Worm (Caenorhabditis elegans) whole organism, young adult: ENCODE measurements around the gene fbxa-65.
"Not testable (repeated sequence)": the region's sequence is repeated elsewhere in the genome, so short reads cannot be mapped to it uniquely, and the experiment has no call there.

ENCODE experiments used
- B0035.1 ChIP-seq: sonication (generic microtip); optimal IDR thresholded peaks from 2 replicates; lab custom pipeline; 2016; ENCODE audit warnings: missing genetic modification characterization, mild to moderate bottlenecking, missing compliant biosample characterization, missing genotype, missing genetic modification reagents
- B0336.3 ChIP-seq: fragments of 200-800 bp; sonication (Bioruptor generic); IDR thresholded peaks from 2 replicates; pipeline ENCODE4 v1.3.6; 2022; ENCODE audit warnings: missing genetic modification characterization, missing compliant biosample characterization
- F57A8.1 ChIP-seq: fragments of 200-800 bp; sonication (Bioruptor generic); optimal IDR thresholded peaks from 2 replicates; lab custom pipeline; 2018; ENCODE audit warnings: mild to moderate bottlenecking, missing genetic modification characterization, moderate library complexity, missing compliant biosample characterization
- T26A5.8 ChIP-seq: sonication (generic microtip); optimal IDR thresholded peaks from 2 replicates; lab custom pipeline; 2016; ENCODE audit warnings: missing genetic modification characterization, missing compliant biosample characterization
- Y56A3A.18 ChIP-seq: fragments of 200-800 bp; sonication (Bioruptor generic); IDR thresholded peaks from 2 replicates; pipeline ENCODE4 v1.3.6; 2022; ENCODE audit warnings: missing genetic modification reagents, missing genetic modification characterization, missing compliant biosample characterization
- akir-1 ChIP-seq: fragments of 200-800 bp; sonication (Bioruptor generic); optimal IDR thresholded peaks from 2 replicates; lab custom pipeline; 2018; ENCODE audit warnings: mild to moderate bottlenecking, missing genetic modification characterization, moderate library complexity, missing compliant biosample characterization
- ama-1 ChIP-seq, 3 experiments: fragments of 150-350 bp in 1 of 3; sonication (generic microtip) in 2 of 3; optimal IDR thresholded peaks; 2 replicates each; lab custom pipeline; 2014 to 2018; ENCODE audit warnings: missing biosample characterization in 2 of 3, missing genetic modification characterization in 2 of 3, missing genetic modification reagents in 2 of 3
- aptf-3 ChIP-seq: fragments of 200-800 bp; sonication (Bioruptor generic); IDR thresholded peaks from 2 replicates; pipeline ENCODE4 v1.3.6; 2022; ENCODE audit warnings: missing genetic modification characterization, missing compliant biosample characterization
- atf-7 ChIP-seq: sonication (generic microtip); optimal IDR thresholded peaks from 2 replicates; lab custom pipeline; 2017; ENCODE audit warnings: mild to moderate bottlenecking, missing genetic modification characterization, missing compliant biosample characterization
- attf-5 ChIP-seq: fragments of 200-800 bp; sonication (Bioruptor generic); optimal IDR thresholded peaks from 2 replicates; lab custom pipeline; 2018; ENCODE audit warnings: mild to moderate bottlenecking, missing genetic modification characterization, missing compliant biosample characterization
- bed-1 ChIP-seq: fragments of 200-800 bp; sonication (Bioruptor generic); IDR thresholded peaks from 2 replicates; pipeline ENCODE4 v1.3.6; 2022; ENCODE audit warnings: missing genetic modification reagents, missing genetic modification characterization, missing compliant biosample characterization
- cebp-1 ChIP-seq, 2 experiments: fragments of 200-800 bp in 1 of 2; sonication (Bioruptor generic) in 1 of 2; sonication (generic microtip) in 1 of 2; IDR thresholded peaks in 1 of 2; optimal IDR thresholded peaks in 1 of 2; 2 replicates each; pipeline versions ENCODE4 v1.3.6 to Lab custom; 2017 to 2022; ENCODE audit warnings: missing compliant biosample characterization in 2 of 2, missing genetic modification characterization in 2 of 2, mild to moderate bottlenecking in 1 of 2, missing genetic modification reagents in 1 of 2, moderate library complexity in 1 of 2
- ceh-27 ChIP-seq: fragments of 200-800 bp; sonication (Bioruptor generic); optimal IDR thresholded peaks from 2 replicates; lab custom pipeline; 2018; ENCODE audit warnings: mild to moderate bottlenecking, missing genetic modification characterization, moderate library complexity, missing compliant biosample characterization
- dox-1 ChIP-seq: fragments of 200-800 bp; sonication (Bioruptor generic); IDR thresholded peaks from 2 replicates; pipeline ENCODE4 v1.3.6; 2022; ENCODE audit warnings: missing genetic modification reagents, missing genetic modification characterization, missing compliant biosample characterization
- efl-1 ChIP-seq: fragments of 150-350 bp; optimal IDR thresholded peaks from 2 replicates; lab custom pipeline; 2014; ENCODE audit warnings: missing biosample characterization, missing genetic modification reagents, missing genetic modification characterization
- egl-18 ChIP-seq: fragments of 200-800 bp; sonication (Bioruptor generic); IDR thresholded peaks from 2 replicates; pipeline ENCODE4 v1.3.6; 2022; ENCODE audit warnings: missing genetic modification reagents, missing genetic modification characterization, missing compliant biosample characterization
- gei-17 ChIP-seq: fragments of 200-800 bp; sonication (Bioruptor generic); optimal IDR thresholded peaks from 2 replicates; lab custom pipeline; 2018; ENCODE audit warnings: mild to moderate bottlenecking, missing genetic modification characterization, missing compliant biosample characterization
- hmg-1.2 ChIP-seq: fragments of 200-800 bp; sonication (Bioruptor generic); IDR thresholded peaks from 2 replicates; pipeline ENCODE4 v1.3.6; 2022; ENCODE audit warnings: missing genetic modification reagents, missing genetic modification characterization, missing compliant biosample characterization
- hmg-20 ChIP-seq: fragments of 200-800 bp; sonication (Bioruptor generic); IDR thresholded peaks from 2 replicates; pipeline ENCODE4 v1.3.6; 2022; ENCODE audit warnings: missing genetic modification reagents, missing genetic modification characterization, missing compliant biosample characterization
- lag-1 ChIP-seq: fragments of 200-800 bp; sonication (Bioruptor generic); IDR thresholded peaks from 2 replicates; pipeline ENCODE4 v1.3.6; 2022; ENCODE audit warnings: missing genetic modification reagents, missing genetic modification characterization, missing compliant biosample characterization
- let-526 ChIP-seq: fragments of 200-800 bp; sonication (Bioruptor generic); IDR thresholded peaks from 2 replicates; pipeline ENCODE4 v1.3.6; 2022; ENCODE audit warnings: missing genetic modification reagents, missing genetic modification characterization, missing compliant biosample characterization
- lin-54 ChIP-seq: fragments of 200-800 bp; sonication (Bioruptor generic); optimal IDR thresholded peaks from 2 replicates; lab custom pipeline; 2018; ENCODE audit warnings: mild to moderate bottlenecking, missing genetic modification characterization, missing compliant biosample characterization
- madf-8 ChIP-seq: fragments of 200-800 bp; sonication (Bioruptor generic); conservative IDR thresholded peaks from 2 replicates; pipeline ENCODE4 v1.3.6; 2022; ENCODE audit warnings: missing genetic modification reagents, missing genetic modification characterization, missing compliant biosample characterization
- mes-4 ChIP-seq: sonication (generic microtip); optimal IDR thresholded peaks from 2 replicates; lab custom pipeline; 2016; ENCODE audit warnings: missing genotype, missing genetic modification characterization, missing compliant biosample characterization
- nfya-1 ChIP-seq: sonication (generic microtip); optimal IDR thresholded peaks from 2 replicates; lab custom pipeline; 2017; ENCODE audit warnings: antibody characterized with exemption, missing compliant biosample characterization, missing genetic modification characterization, borderline replicate concordance; ENCODE audit not compliant: insufficient read depth
- nfya-2 ChIP-seq: fragments of 200-800 bp; sonication (Bioruptor generic); IDR thresholded peaks from 2 replicates; pipeline ENCODE4 v1.3.6; 2022; ENCODE audit warnings: missing genetic modification reagents, missing genetic modification characterization, missing compliant biosample characterization
- nhr-80 ChIP-seq: sonication (generic microtip); optimal IDR thresholded peaks from 2 replicates; lab custom pipeline; 2016; ENCODE audit warnings: missing genetic modification characterization, missing compliant biosample characterization
- pbrm-1 ChIP-seq: fragments of 200-800 bp; sonication (Bioruptor generic); IDR thresholded peaks from 2 replicates; pipeline ENCODE4 v1.3.6; 2022; ENCODE audit warnings: missing genetic modification reagents, missing genetic modification characterization, missing compliant biosample characterization
- pha-4 ChIP-seq: fragments of 150-350 bp; sonication (generic microtip); optimal IDR thresholded peaks from 2 replicates; lab custom pipeline; 2014; ENCODE audit warnings: missing biosample characterization, missing genetic modification reagents, missing genetic modification characterization
- snpc-1.3 ChIP-seq: sonication (generic microtip); optimal IDR thresholded peaks from 2 replicates; lab custom pipeline; 2017; ENCODE audit warnings: missing genetic modification characterization, mild to moderate bottlenecking, missing compliant biosample characterization, antibody characterized with exemption, moderate library complexity, missing genotype, missing genetic modification reagents; ENCODE audit not compliant: insufficient read depth
- snpc-4 ChIP-seq, 5 experiments: fragments of 150-350 bp in 1 of 5; sonication (generic microtip) in 4 of 5; optimal IDR thresholded peaks; 2 replicates each; lab custom pipeline; 2014 to 2018; ENCODE audit warnings: missing genetic modification characterization in 5 of 5, missing biosample characterization in 3 of 5, antibody characterized with exemption in 2 of 5, mild to moderate bottlenecking in 2 of 5, missing compliant biosample characterization in 2 of 5, missing genotype in 2 of 5, moderate library complexity in 2 of 5, missing genetic modification reagents in 1 of 5
- sptf-2 ChIP-seq: fragments of 200-800 bp; sonication (Bioruptor generic); optimal IDR thresholded peaks from 2 replicates; lab custom pipeline; 2018; ENCODE audit warnings: mild to moderate bottlenecking, missing genetic modification characterization, missing compliant biosample characterization
- zfh-2 ChIP-seq: fragments of 200-800 bp; sonication (Bioruptor generic); conservative IDR thresholded peaks from 2 replicates; pipeline ENCODE4 v1.3.6; 2022; ENCODE audit warnings: missing genetic modification reagents, missing genetic modification characterization, missing compliant biosample characterization
- ztf-25 ChIP-seq: fragments of 200-800 bp; sonication (Bioruptor generic); IDR thresholded peaks from 2 replicates; pipeline ENCODE4 v1.3.6; 2022; ENCODE audit warnings: missing genetic modification reagents, missing genetic modification characterization, missing compliant biosample characterization

Gene fbxa-65

DNA sequence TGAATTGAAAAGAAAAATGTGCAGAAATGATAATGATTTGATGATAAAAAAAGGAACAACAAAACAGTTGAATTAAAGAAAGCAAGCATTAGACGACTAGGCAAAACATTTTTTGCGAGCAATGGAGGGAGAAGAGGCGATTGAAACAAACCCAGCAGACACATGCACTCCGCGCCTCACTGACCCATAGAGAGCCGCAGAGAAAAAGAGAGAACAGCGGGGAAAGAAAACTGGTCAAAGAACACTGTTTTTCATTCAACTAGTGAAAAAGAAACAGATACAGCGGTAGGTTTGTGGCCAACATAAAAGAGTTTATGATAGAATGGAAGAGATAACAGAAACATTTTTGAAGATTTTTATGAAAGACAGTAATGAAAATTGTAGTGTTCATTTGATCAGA lies 42.0 kb upstream of the fbxa-65 start:
- peak; percentile 83 for TF ChIP-seq nhr-80
- no peak for TF ChIP-seq lag-1 (GFP tag; lab: Robert Waterston, UW)
- TF ChIP-seq zfh-2 (GFP tag; lab: Robert Waterston, UW), result peak; percentile 42; the same call in 1 of the 2 replicates
- TF ChIP-seq ceh-27 (GFP tag; lab: Kevin White, UChicago), result no peak
- no peak for TF ChIP-seq ama-1 (optimal IDR thresholded peaks at IDR 0.05; lab: Kevin White, UChicago)
- no peak for TF ChIP-seq ama-1 (GFP tag; optimal IDR thresholded peaks at IDR 0.05; lab: Kevin White, UChicago)
- peak; percentile 60 for TF ChIP-seq hmg-1.2 (GFP tag; lab: Robert Waterston, UW)
- TF ChIP-seq dox-1, result peak; percentile 60
- TF ChIP-seq snpc-4 (GFP tag; optimal IDR thresholded peaks at IDR 0.05; lab: Kevin White, UChicago), result no peak
- peak in 1 of 4 experiments; percentile 19 for TF ChIP-seq snpc-4 (tag; optimal IDR thresholded peaks at IDR 0.05; lab: Kevin White, UChicago)
- 0 out of 2 replicates have a peak, but pooled peaks have one; percentile 12 for TF ChIP-seq Y56A3A.18 (GFP tag; lab: Robert Waterston, UW)
- TF ChIP-seq attf-5 (GFP tag; lab: Kevin White, UChicago), result peak; percentile 37

DNA sequence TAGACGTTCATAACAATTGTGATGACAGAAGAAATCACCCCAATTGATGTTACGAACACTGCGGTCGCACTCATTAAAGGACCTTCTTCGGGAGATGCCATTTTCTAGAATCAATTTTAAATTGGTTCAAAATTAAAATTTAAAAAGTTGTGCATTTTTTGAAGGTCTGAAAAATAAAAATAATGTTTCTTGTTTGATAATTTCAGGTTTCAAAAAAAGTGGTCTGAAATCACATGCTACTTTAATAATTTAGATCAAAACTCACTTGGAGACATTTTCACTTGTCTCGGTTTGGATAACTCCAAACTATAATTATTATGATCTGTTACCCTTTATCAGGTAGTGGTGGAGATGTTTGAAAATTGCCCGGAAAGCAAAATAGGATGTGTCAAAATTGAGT lies 30.7 kb upstream of the fbxa-65 start, which contains the start of gene srbc-2:
TSS of gene srbc-2 (minus strand) at position 101 of the 400 bp plus-strand sequence.
- TF ChIP-seq aptf-3 (GFP tag; lab: Robert Waterston, UW) (no peak), ztf-25 (GFP tag; lab: Robert Waterston, UW) (no peak), hmg-20 (GFP tag; lab: Robert Waterston, UW) (no peak), nfya-2 (GFP tag; lab: Robert Waterston, UW) (no peak), nfya-1 (no peak), efl-1 (GFP tag; lab: Kevin White, UChicago) (no peak), gei-17 (no peak), B0035.1 (tag; lab: Kevin White, UChicago) (no peak), pbrm-1 (GFP tag; lab: Robert Waterston, UW) (no peak), T26A5.8 (tag; lab: Kevin White, UChicago) (no peak), let-526 (GFP tag; lab: Robert Waterston, UW) (no peak), akir-1 (GFP tag; lab: Kevin White, UChicago) (no peak)

DNA sequence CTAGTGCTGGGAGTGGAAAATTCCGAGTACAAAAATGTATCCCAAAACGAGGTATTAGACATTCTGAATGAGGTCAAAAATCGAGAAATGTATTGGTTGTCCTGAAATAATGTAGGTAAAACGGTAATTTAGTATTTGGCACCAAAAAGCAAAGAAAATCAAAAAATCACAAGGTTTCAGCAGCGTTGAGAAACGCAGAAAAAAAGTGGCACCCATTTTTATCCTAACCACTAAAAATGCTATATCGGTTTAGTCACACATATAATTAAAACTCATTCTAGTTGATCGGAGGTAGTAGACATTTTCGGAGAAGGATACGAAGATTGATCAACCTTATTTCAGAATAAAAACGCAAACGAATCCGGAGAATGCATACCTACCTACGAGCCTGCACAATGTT lies 26.4 kb upstream of the fbxa-65 start, which contains the start of gene srx-121:
TSS of gene srx-121 (minus strand) at position 101 of the 400 bp plus-strand sequence.
- TF ChIP-seq F57A8.1 (GFP tag; lab: Kevin White, UChicago), result no peak

DNA sequence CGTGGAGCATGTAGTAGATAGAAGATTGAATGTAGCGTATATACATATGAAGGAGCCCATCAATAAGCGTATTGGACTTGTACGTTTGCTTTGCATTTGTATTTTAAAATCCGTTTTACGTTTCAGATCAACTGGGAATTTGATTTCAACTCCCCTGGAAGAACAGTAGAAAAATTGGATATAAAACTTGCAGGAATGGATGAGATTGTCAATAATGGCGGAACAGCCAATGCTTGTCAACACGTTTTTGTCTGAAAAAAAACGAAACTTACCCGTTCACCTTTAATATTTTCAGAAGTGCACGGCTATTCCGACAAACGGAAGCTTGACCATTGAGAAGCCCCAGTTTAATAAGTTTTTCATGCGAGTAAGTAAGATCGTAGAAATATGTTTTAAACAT lies 21.5 kb upstream of the fbxa-65 start, which contains the start of gene C04E12.2:
TSS of gene C04E12.2 (plus strand) at position 301 of the 400 bp plus-strand sequence.
- TF ChIP-seq B0336.3 (GFP tag; lab: Robert Waterston, UW); snpc-1.3 (tag; lab: Kevin White, UChicago); sptf-2 (GFP tag; lab: Kevin White, UChicago): not testable (repeated sequence)

DNA sequence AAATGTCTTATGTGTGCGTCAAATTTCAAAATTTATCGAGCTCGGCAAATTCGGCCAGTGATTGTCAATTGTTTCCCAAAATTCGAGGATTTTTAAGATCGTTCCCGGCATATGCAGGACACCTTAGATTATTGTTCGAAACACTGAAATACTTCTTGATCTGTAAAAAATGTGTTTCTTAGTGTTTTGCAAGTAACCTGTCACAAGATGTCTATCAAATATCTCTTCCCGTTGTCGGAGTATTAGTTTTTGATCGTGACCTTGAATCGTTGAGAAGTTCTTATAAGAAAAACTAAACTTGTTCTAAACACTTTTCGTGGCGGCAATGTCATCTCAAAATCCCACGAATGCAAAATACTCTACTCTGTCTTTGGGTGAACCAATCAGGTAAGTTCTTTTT lies 16.2 kb upstream of the fbxa-65 start, which contains the start of gene C04E12.4:
TSS of gene C04E12.4 (plus strand) at position 301 of the 400 bp plus-strand sequence.
- TF ChIP-seq bed-1, result no peak
- TF ChIP-seq mes-4, result no peak
- TF ChIP-seq cebp-1 (GFP tag; IDR thresholded peaks at IDR 0.05; lab: Robert Waterston, UW), result no peak
- no peak for TF ChIP-seq cebp-1 (tag; optimal IDR thresholded peaks at IDR 0.05; lab: Kevin White, UChicago)
- TF ChIP-seq snpc-1.3 (tag; lab: Kevin White, UChicago), result no peak
- TF ChIP-seq lag-1 (GFP tag; lab: Robert Waterston, UW), result no peak
- TF ChIP-seq attf-5 (GFP tag; lab: Kevin White, UChicago), result no peak
- TF ChIP-seq B0336.3 (GFP tag; lab: Robert Waterston, UW), result no peak
- no peak for TF ChIP-seq atf-7 (tag; lab: Kevin White, UChicago)
- no peak for TF ChIP-seq madf-8 (GFP tag; lab: Robert Waterston, UW)
- TF ChIP-seq lin-54 (GFP tag; lab: Kevin White, UChicago), result no peak
- TF ChIP-seq pha-4 (tag; lab: Kevin White, UChicago), result no peak
- no peak for TF ChIP-seq egl-18 (GFP tag; lab: Robert Waterston, UW)
